Fruit fly (Drosophila melanogaster) whole organism, embryonic: ENCODE measurements around the gene CG8112.

Source experiments
- Atf6 ChIP-seq: fragments of 200-800 bp; sonication (Bioruptor generic); IDR thresholded peaks from 2 replicates; pipeline ENCODE4 v1.3.6; 2022; ENCODE audit warnings: missing biosample characterization, missing genetic modification characterization
- C15 ChIP-seq: fragments of 200-800 bp; sonication (Bioruptor generic); IDR thresholded peaks from 3 replicates; pipeline ENCODE4 v1.3.6; 2022; ENCODE audit warnings: missing biosample characterization, missing genetic modification characterization
- CG10431 ChIP-seq: fragments of 200-800 bp; sonication (Bioruptor generic); optimal IDR thresholded peaks from 3 replicates; lab custom pipeline; 2018; ENCODE audit warnings: missing biosample characterization, mild to moderate bottlenecking, missing genetic modification characterization
- CG11093 ChIP-seq: fragments of 200-800 bp; sonication (Bioruptor generic); IDR thresholded peaks from 3 replicates; pipeline ENCODE4 v1.3.6; 2022; ENCODE audit warnings: missing biosample characterization, missing genetic modification characterization
- CG13296 ChIP-seq: fragments of 200-800 bp; sonication (Bioruptor generic); optimal IDR thresholded peaks from 3 replicates; lab custom pipeline; 2018; ENCODE audit warnings: missing biosample characterization, mild to moderate bottlenecking, missing genetic modification characterization
- CG13894 ChIP-seq: fragments of 200-800 bp; sonication (Bioruptor generic); optimal IDR thresholded peaks from 3 replicates; lab custom pipeline; 2018; ENCODE audit warnings: missing biosample characterization, mild to moderate bottlenecking, missing genetic modification characterization, moderate library complexity
- CG14050 ChIP-seq: fragments of 200-800 bp; sonication (Bioruptor generic); IDR thresholded peaks from 3 replicates; pipeline ENCODE4 v1.3.6; 2022; ENCODE audit warnings: missing biosample characterization, missing genetic modification characterization
- CG17361 ChIP-seq: fragments of 200-800 bp; sonication (Bioruptor generic); IDR thresholded peaks from 3 replicates; pipeline ENCODE4 v1.3.6; 2022; ENCODE audit warnings: missing biosample characterization, missing genetic modification characterization
- CG17568 ChIP-seq: fragments of 200-800 bp; sonication (Bioruptor generic); optimal IDR thresholded peaks from 2 replicates; lab custom pipeline; 2018; ENCODE audit warnings: missing biosample characterization, mild to moderate bottlenecking, missing genetic modification characterization, moderate library complexity
- CG2875 ChIP-seq: fragments of 200-800 bp; sonication (Bioruptor generic); optimal IDR thresholded peaks from 2 replicates; lab custom pipeline; 2017; ENCODE audit warnings: missing biosample characterization, mild to moderate bottlenecking, missing genetic modification characterization, missing genetic modification reagents
- CG31388 ChIP-seq: fragments of 200-800 bp; sonication (Bioruptor generic); optimal IDR thresholded peaks from 2 replicates; lab custom pipeline; 2016; ENCODE audit warnings: missing biosample characterization, missing genetic modification characterization
- CG34422 ChIP-seq: fragments of 200-800 bp; sonication (Bioruptor generic); IDR thresholded peaks from 3 replicates; pipeline ENCODE4 v1.3.6; 2022; ENCODE audit warnings: missing biosample characterization, missing genetic modification characterization
- CG7786 ChIP-seq: fragments of 200-800 bp; sonication (Bioruptor generic); optimal IDR thresholded peaks from 2 replicates; lab custom pipeline; 2016; ENCODE audit warnings: missing biosample characterization, missing genetic modification characterization
- CG8765 ChIP-seq: fragments of 200-800 bp; sonication (Bioruptor generic); IDR thresholded peaks from 2 replicates; pipeline ENCODE4 v1.3.6; 2022; ENCODE audit warnings: missing biosample characterization, missing genetic modification characterization
- CG8924 ChIP-seq: fragments of 200-800 bp; optimal IDR thresholded peaks from 3 replicates; lab custom pipeline; 2019; ENCODE audit warnings: missing biosample characterization, mild to moderate bottlenecking, missing genetic modification characterization, moderate library complexity
- CG9727 ChIP-seq: fragments of 200-800 bp; sonication (Bioruptor generic); optimal IDR thresholded peaks from 3 replicates; lab custom pipeline; 2017; ENCODE audit warnings: missing biosample characterization, mild to moderate bottlenecking, missing genetic modification characterization
- CkIIα-i1 ChIP-seq: fragments of 200-800 bp; sonication (Bioruptor generic); IDR thresholded peaks from 2 replicates; pipeline ENCODE4 v1.3.6; 2022; ENCODE audit warnings: missing biosample characterization, missing genetic modification characterization
- Lhr ChIP-seq: fragments of 200-800 bp; sonication (Bioruptor generic); optimal IDR thresholded peaks from 3 replicates; lab custom pipeline; 2017; ENCODE audit warnings: mild to moderate bottlenecking, missing biosample characterization, missing genetic modification reagents, missing genetic modification characterization
- Mes4 ChIP-seq: fragments of 200-800 bp; sonication (Bioruptor generic); optimal IDR thresholded peaks from 2 replicates; lab custom pipeline; 2016; ENCODE audit warnings: missing biosample characterization, missing genetic modification characterization
- Oaz ChIP-seq: fragments of 200-800 bp; sonication (Bioruptor generic); IDR thresholded peaks from 2 replicates; pipeline ENCODE4 v1.3.6; 2022; ENCODE audit warnings: missing biosample characterization, missing genetic modification characterization
- Oli ChIP-seq: fragments of 200-800 bp; sonication (Bioruptor generic); optimal IDR thresholded peaks from 2 replicates; lab custom pipeline; 2018; ENCODE audit warnings: missing biosample characterization, mild to moderate bottlenecking, missing genetic modification characterization, moderate library complexity
- Scr ChIP-seq: fragments of 200-800 bp; sonication (Bioruptor generic); IDR thresholded peaks from 2 replicates; pipeline ENCODE4 v1.3.6; 2022; ENCODE audit warnings: missing biosample characterization, missing genetic modification characterization; ENCODE audit not compliant: partially characterized antibody
- Xrp1 ChIP-seq: fragments of 200-800 bp; sonication (Bioruptor generic); IDR thresholded peaks from 2 replicates; pipeline ENCODE4 v1.3.6; 2022; ENCODE audit warnings: missing biosample characterization, missing genetic modification characterization
- ara ChIP-seq: fragments of 200-800 bp; sonication (Bioruptor generic); IDR thresholded peaks from 2 replicates; pipeline ENCODE4 v1.3.6; 2022; ENCODE audit warnings: missing biosample characterization, missing genetic modification characterization
- bab2 ChIP-seq: fragments of 200-800 bp; sonication (Bioruptor generic); optimal IDR thresholded peaks from 2 replicates; lab custom pipeline; 2016; ENCODE audit warnings: missing biosample characterization, missing genetic modification characterization
- br ChIP-seq: fragments of >200 bp; optimal IDR thresholded peaks from 2 replicates; lab custom pipeline; 2017
- caup ChIP-seq: fragments of 200-800 bp; sonication (Bioruptor generic); optimal IDR thresholded peaks from 3 replicates; lab custom pipeline; 2017; ENCODE audit warnings: missing biosample characterization, mild to moderate bottlenecking, missing genetic modification characterization, moderate library complexity; ENCODE audit not compliant: severe bottlenecking
- chif ChIP-seq, 2 experiments: fragments of 200-800 bp; sonication (Bioruptor generic); optimal IDR thresholded peaks; 3 replicates each; lab custom pipeline; 2016; ENCODE audit warnings: missing biosample characterization in 2 of 2, missing genetic modification characterization in 2 of 2
- crc ChIP-seq: fragments of 200-800 bp; sonication (Bioruptor generic); optimal IDR thresholded peaks from 2 replicates; lab custom pipeline; 2016; ENCODE audit warnings: missing biosample characterization, missing genetic modification characterization
- croc ChIP-seq: fragments of 200-800 bp; sonication (Bioruptor generic); conservative IDR thresholded peaks from 3 replicates; pipeline ENCODE4 v1.3.6; 2022; ENCODE audit warnings: missing biosample characterization, missing genetic modification characterization
- cwo ChIP-seq: fragments of 200-800 bp; sonication (Bioruptor generic); optimal IDR thresholded peaks from 3 replicates; lab custom pipeline; 2017; ENCODE audit warnings: missing biosample characterization, missing genetic modification characterization, mild to moderate bottlenecking, moderate library complexity, missing genetic modification reagents
- danr ChIP-seq: fragments of 200-800 bp; sonication (Bioruptor generic); IDR thresholded peaks from 2 replicates; pipeline ENCODE4 v1.3.6; 2022; ENCODE audit warnings: missing biosample characterization, missing genetic modification characterization
- disco-r ChIP-seq: fragments of 200-800 bp; sonication (Bioruptor generic); optimal IDR thresholded peaks from 2 replicates; lab custom pipeline; 2016; ENCODE audit warnings: missing biosample characterization, missing genetic modification characterization
- ems ChIP-seq: fragments of 200-800 bp; sonication (Bioruptor generic); optimal IDR thresholded peaks from 3 replicates; lab custom pipeline; 2016; ENCODE audit warnings: missing biosample characterization, missing genetic modification characterization
- lmd ChIP-seq: fragments of 200-800 bp; sonication (Bioruptor generic); IDR thresholded peaks from 2 replicates; pipeline ENCODE4 v1.3.6; 2022; ENCODE audit warnings: missing biosample characterization, missing genetic modification characterization
- otp ChIP-seq: fragments of 200-800 bp; sonication (Bioruptor generic); IDR thresholded peaks from 3 replicates; pipeline ENCODE4, ENCODE4 v1.3.6; 2022; ENCODE audit warnings: missing biosample characterization, missing genetic modification characterization
- pho ChIP-seq: fragments of 200-800 bp; sonication (Bioruptor generic); optimal IDR thresholded peaks from 2 replicates; lab custom pipeline; 2016; ENCODE audit warnings: missing biosample characterization, missing genetic modification characterization
- ro ChIP-seq: fragments of 200-800 bp; sonication (Bioruptor generic); IDR thresholded peaks from 2 replicates; pipeline ENCODE4 v1.3.6; 2022; ENCODE audit warnings: missing biosample characterization, missing genetic modification characterization
- seq ChIP-seq: fragments of 200-800 bp; sonication (Bioruptor generic); IDR thresholded peaks from 2 replicates; pipeline ENCODE4 v1.3.6; 2022; ENCODE audit warnings: missing biosample characterization, missing genetic modification characterization
- sim ChIP-seq: fragments of 200-800 bp; sonication (Bioruptor generic); IDR thresholded peaks from 2 replicates; pipeline ENCODE4 v1.3.6; 2022; ENCODE audit warnings: missing biosample characterization, missing genetic modification characterization
- sisA ChIP-seq: fragments of 200-800 bp; sonication (Bioruptor generic); IDR thresholded peaks from 2 replicates; pipeline ENCODE4 v1.3.6; 2022; ENCODE audit warnings: missing biosample characterization, missing genetic modification characterization
- slbo ChIP-seq: fragments of 200-800 bp; sonication (Bioruptor generic); IDR thresholded peaks from 2 replicates; pipeline ENCODE4 v1.3.6; 2022; ENCODE audit warnings: missing biosample characterization, missing genetic modification characterization
- slou ChIP-seq: fragments of 200-800 bp; sonication (Bioruptor generic); optimal IDR thresholded peaks from 3 replicates; lab custom pipeline; 2016; ENCODE audit warnings: missing biosample characterization, missing genetic modification characterization
- stc ChIP-seq: fragments of 200-800 bp; sonication (Bioruptor generic); IDR thresholded peaks from 2 replicates; pipeline ENCODE4 v1.3.6; 2022; ENCODE audit warnings: missing biosample characterization, missing genetic modification characterization
- tna ChIP-seq: fragments of 200-800 bp; sonication (Bioruptor generic); IDR thresholded peaks from 2 replicates; pipeline ENCODE4 v1.3.6; 2022; ENCODE audit warnings: missing biosample characterization, missing genetic modification characterization; ENCODE audit not compliant: partially characterized antibody
- trh ChIP-seq: fragments of 200-800 bp; sonication (Bioruptor generic); optimal IDR thresholded peaks from 2 replicates; lab custom pipeline; 2016; ENCODE audit warnings: missing biosample characterization, missing genetic modification characterization
- tup ChIP-seq: fragments of 200-800 bp; sonication (Bioruptor generic); optimal IDR thresholded peaks from 2 replicates; lab custom pipeline; 2016; ENCODE audit warnings: missing biosample characterization, mild to moderate bottlenecking, missing genetic modification characterization, moderate library complexity
- unc-4 ChIP-seq: fragments of 200-800 bp; sonication (Bioruptor generic); IDR thresholded peaks from 2 replicates; pipeline ENCODE4 v1.3.6; 2022; ENCODE audit warnings: missing biosample characterization, missing genetic modification characterization; ENCODE audit not compliant: partially characterized antibody
- unpg ChIP-seq: fragments of 200-800 bp; sonication (Bioruptor generic); optimal IDR thresholded peaks from 3 replicates; lab custom pipeline; 2018; ENCODE audit warnings: missing biosample characterization, mild to moderate bottlenecking, missing genetic modification characterization, moderate library complexity
- vvl ChIP-seq: fragments of 200-800 bp; sonication (Bioruptor generic); IDR thresholded peaks from 2 replicates; pipeline ENCODE4 v1.3.6; 2022; ENCODE audit warnings: missing biosample characterization, missing genetic modification characterization
- wek ChIP-seq: fragments of 200-800 bp; sonication (Bioruptor generic); optimal IDR thresholded peaks from 3 replicates; lab custom pipeline; 2018; ENCODE audit warnings: missing biosample characterization, mild to moderate bottlenecking, missing genetic modification characterization, moderate library complexity
- zfh1 ChIP-seq: fragments of 200-800 bp; sonication (Bioruptor generic); IDR thresholded peaks from 3 replicates; pipeline ENCODE4 v1.3.6; 2022; ENCODE audit warnings: missing biosample characterization, missing genetic modification characterization

CG8112 gene

DNA sequence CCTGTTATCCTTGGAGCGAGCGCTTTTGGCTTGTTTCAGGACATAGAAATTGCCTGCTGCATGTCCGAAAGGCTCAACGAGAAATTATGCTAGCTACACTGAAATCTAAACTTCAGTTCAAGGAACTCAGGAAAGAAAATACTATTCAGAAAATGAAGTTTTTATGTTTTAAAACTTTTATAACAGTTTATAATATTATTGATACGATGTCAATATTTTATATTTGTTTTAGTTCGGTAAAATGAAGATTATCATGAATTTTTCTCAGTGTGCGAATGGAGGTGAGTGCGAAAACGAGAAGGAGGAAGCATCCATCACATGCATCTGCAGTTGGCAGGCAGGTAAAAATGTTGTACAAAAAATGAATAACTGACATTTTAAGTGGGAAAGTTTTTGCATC is 33.6 kb downstream of the CG8112 start (continued):
- peak; percentile 59 for TF ChIP-seq lmd (GFP tag; lab: Robert Waterston, UW)
- no peak for TF ChIP-seq danr
- no peak for TF ChIP-seq Oaz (GFP tag; lab: Robert Waterston, UW)
- peak; percentile 54; the same call in 2 of the 3 replicates for TF ChIP-seq CG11093 (GFP tag; lab: Robert Waterston, UW)
- TF ChIP-seq Scr = no peak
- peak; percentile 71; the same call in 2 of the 3 replicates for TF ChIP-seq CG17361 (GFP tag; lab: Robert Waterston, UW)
- peak; percentile 66 for TF ChIP-seq Oli (tag; lab: Kevin White, UChicago)
- TF ChIP-seq CG7786 = no peak
- no peak for TF ChIP-seq tup (GFP tag; lab: Kevin White, UChicago)
- TF ChIP-seq unpg (GFP tag; lab: Kevin White, UChicago) = peak; percentile 77
- peak; percentile 46; the same call in 1 of the 3 replicates for TF ChIP-seq croc (GFP tag; lab: Robert Waterston, UW)
- no peak for TF ChIP-seq CG10431 (GFP tag; lab: Kevin White, UChicago)
- no peak for TF ChIP-seq otp (GFP tag; lab: Robert Waterston, UW)
- TF ChIP-seq vvl (GFP tag; lab: Robert Waterston, UW) = peak; percentile 73
- TF ChIP-seq zfh1 (GFP tag; lab: Robert Waterston, UW) = peak; percentile 64; the same call in 1 of the 3 replicates
- no peak for TF ChIP-seq pho (GFP tag; lab: Kevin White, UChicago)
- peak; percentile 22 for TF ChIP-seq Lhr (GFP tag; lab: Kevin White, UChicago)
- no peak for TF ChIP-seq CG13296
- TF ChIP-seq br (lab: Kevin White, UChicago) = no peak
- TF ChIP-seq tna (GFP tag; lab: Robert Waterston, UW) = no peak
- peak; percentile 37; the same call in 1 of the 3 replicates for TF ChIP-seq CG14050 (GFP tag; lab: Robert Waterston, UW)
- TF ChIP-seq Atf6 (GFP tag; lab: Robert Waterston, UW) = peak; percentile 65
- TF ChIP-seq sisA = peak; percentile 64; the same call in 1 of the 2 replicates
- TF ChIP-seq stc (GFP tag; lab: Robert Waterston, UW) = peak; percentile 72
- TF ChIP-seq Xrp1 (GFP tag; lab: Robert Waterston, UW) = peak; percentile 78
- TF ChIP-seq CG2875 (GFP tag; lab: Kevin White, UChicago) = no peak
- TF ChIP-seq CG9727 = peak; percentile 74
- TF ChIP-seq CG31388 = no peak
- TF ChIP-seq slou (GFP tag; lab: Kevin White, UChicago) = no peak
- peak; percentile 56; the same call in 2 of the 3 replicates for TF ChIP-seq CG34422 (GFP tag; lab: Robert Waterston, UW)
- TF ChIP-seq trh = no peak
- no peak for TF ChIP-seq Mes4
- peak; percentile 23 for TF ChIP-seq cwo
- peak; percentile 71 for TF ChIP-seq CG8924 (tag; lab: Kevin White, UChicago)
- TF ChIP-seq caup = peak; percentile 2
- peak; percentile 54; the same call in 1 of the 2 replicates for TF ChIP-seq slbo (GFP tag; lab: Robert Waterston, UW)
- no peak for TF ChIP-seq wek (GFP tag; lab: Kevin White, UChicago)
- peak; percentile 63; the same call in 1 of the 2 replicates for TF ChIP-seq sim (GFP tag; lab: Robert Waterston, UW)
- no peak; the same call in 1 of the 2 replicates for TF ChIP-seq ro (GFP tag; lab: Robert Waterston, UW)
- TF ChIP-seq C15 = no peak
- peak; percentile 63 for TF ChIP-seq CG8765 (GFP tag; lab: Robert Waterston, UW)
- TF ChIP-seq disco-r (GFP tag; lab: Kevin White, UChicago) = no peak
- peak; percentile 57 for TF ChIP-seq seq (GFP tag; lab: Robert Waterston, UW)
- no peak for TF ChIP-seq CkIIα-i1 (GFP tag; lab: Robert Waterston, UW)
- TF ChIP-seq ems (GFP tag; lab: Kevin White, UChicago) = no peak
- peak; percentile 56; the same call in 1 of the 2 replicates for TF ChIP-seq ara
- TF ChIP-seq unc-4 (GFP tag; lab: Robert Waterston, UW) = no peak
- TF ChIP-seq CG13894 = no peak
- TF ChIP-seq bab2 (GFP tag; lab: Kevin White, UChicago) = peak; percentile 22
- TF ChIP-seq CG17568 (GFP tag; lab: Kevin White, UChicago) = peak; percentile 35
- TF ChIP-seq crc (GFP tag; lab: Kevin White, UChicago) = no peak
- TF ChIP-seq chif (GFP tag; optimal IDR thresholded peaks at IDR 0.05; lab: Kevin White, UChicago) = peak; percentile 33 to 42
